Fruit fly (Drosophila melanogaster) Kc167 (cell line): ENCODE data around the gene bun.

Experiments
- Myc ChIP-seq: fragments of >200 bp; optimal IDR thresholded peaks from 2 replicates; lab custom pipeline; 2017; ENCODE audit warnings: missing external identifiers
- Sin3A ChIP-seq: fragments of >200 bp; optimal IDR thresholded peaks from 2 replicates; lab custom pipeline; 2018; ENCODE audit warnings: missing external identifiers
- h ChIP-seq: fragments of >200 bp; optimal IDR thresholded peaks from 3 replicates; lab custom pipeline; 2018; ENCODE audit warnings: missing external identifiers
- insv ChIP-seq: fragments of >200 bp; optimal IDR thresholded peaks from 3 replicates; lab custom pipeline; 2018; ENCODE audit warnings: missing external identifiers
- psq ChIP-seq: fragments of >200 bp; optimal IDR thresholded peaks from 2 replicates; lab custom pipeline; 2017; ENCODE audit warnings: missing external identifiers
- ttk ChIP-seq: sonication (Bioruptor generic); optimal IDR thresholded peaks from 2 replicates; lab custom pipeline; 2017; ENCODE audit warnings: missing external identifiers

The bun gene

dm6 chr2L:12482723-12483342, 63.6 kb downstream of the bun start:
- TF ChIP-seq psq (lab: Kevin White, UChicago): no peak
- TF ChIP-seq h (lab: Kevin White, UChicago): no peak
- no peak for TF ChIP-seq Sin3A (lab: Kevin White, UChicago)
- no peak for TF ChIP-seq Myc (lab: Kevin White, UChicago)
- TF ChIP-seq insv (lab: Kevin White, UChicago): no peak
- TF ChIP-seq ttk: no peak

dm6 chr2L:12481758-12482157, 64.7 kb downstream of the bun start:
- TF ChIP-seq h (lab: Kevin White, UChicago): no peak
- TF ChIP-seq Myc (lab: Kevin White, UChicago): no peak
- TF ChIP-seq insv (lab: Kevin White, UChicago): no peak
- no peak for TF ChIP-seq ttk
- TF ChIP-seq Sin3A (lab: Kevin White, UChicago): no peak
- TF ChIP-seq psq (lab: Kevin White, UChicago): no peak

dm6 chr2L:12480846-12481245, 65.6 kb downstream of the bun start:
- TF ChIP-seq psq (lab: Kevin White, UChicago): no peak
- TF ChIP-seq Myc (lab: Kevin White, UChicago): no peak
- TF ChIP-seq h (lab: Kevin White, UChicago): no peak
- TF ChIP-seq insv (lab: Kevin White, UChicago): no peak
- TF ChIP-seq ttk: no peak
- TF ChIP-seq Sin3A (lab: Kevin White, UChicago): no peak

dm6 chr2L:12479994-12480393, 66.4 kb downstream of the bun start:
- TF ChIP-seq ttk: no peak
- no peak for TF ChIP-seq Sin3A (lab: Kevin White, UChicago)
- TF ChIP-seq psq (lab: Kevin White, UChicago): no peak

dm6 chr2L:12478494-12478893, 67.9 kb downstream of the bun start:
- TF ChIP-seq ttk (no peak), psq (lab: Kevin White, UChicago) (no peak), h (lab: Kevin White, UChicago) (no peak), insv (lab: Kevin White, UChicago) (no peak), Myc (lab: Kevin White, UChicago) (no peak), Sin3A (lab: Kevin White, UChicago) (no peak)

dm6 chr2L:12476115-12476514, 70.3 kb downstream of the bun start:
- TF ChIP-seq Sin3A (lab: Kevin White, UChicago) (no peak), Myc (lab: Kevin White, UChicago) (no peak), insv (lab: Kevin White, UChicago) (no peak), psq (lab: Kevin White, UChicago) (no peak), ttk (no peak), h (lab: Kevin White, UChicago) (no peak)

dm6 chr2L:12475308-12475707, 71.1 kb downstream of the bun start:
- no peak for TF ChIP-seq Myc (lab: Kevin White, UChicago)
- no peak for TF ChIP-seq h (lab: Kevin White, UChicago)
- TF ChIP-seq ttk: no peak
- no peak for TF ChIP-seq psq (lab: Kevin White, UChicago)
- no peak for TF ChIP-seq Sin3A (lab: Kevin White, UChicago)
- no peak for TF ChIP-seq insv (lab: Kevin White, UChicago)

dm6 chr2L:12474212-12474891, 72.1 kb downstream of the bun start:
- TF ChIP-seq psq (lab: Kevin White, UChicago) (no peak), ttk (no peak), Sin3A (lab: Kevin White, UChicago) (no peak), Myc (lab: Kevin White, UChicago) (no peak), insv (lab: Kevin White, UChicago) (no peak)

- TF ChIP-seq psq (lab: Kevin White, UChicago) (no peak), h (lab: Kevin White, UChicago) (no peak), Myc (lab: Kevin White, UChicago) (no peak), insv (lab: Kevin White, UChicago) (no peak)
Measured at dm6 chr2L:12473583-12473982, 72.8 kb downstream of the bun start.

- TF ChIP-seq insv (lab: Kevin White, UChicago) (no peak), Sin3A (lab: Kevin White, UChicago) (no peak)
Measured at dm6 chr2L:12472988-12473387, 73.4 kb downstream of the bun start.

- no peak for TF ChIP-seq Myc (lab: Kevin White, UChicago)
- TF ChIP-seq insv (lab: Kevin White, UChicago): no peak
- TF ChIP-seq psq (lab: Kevin White, UChicago): no peak
- TF ChIP-seq h (lab: Kevin White, UChicago): no peak
- TF ChIP-seq Sin3A (lab: Kevin White, UChicago): no peak
- no peak for TF ChIP-seq ttk
Measured at dm6 chr2L:12471937-12472336, 74.5 kb downstream of the bun start.

dm6 chr2L:12469235-12469634, 77.2 kb downstream of the bun start:
- TF ChIP-seq h (lab: Kevin White, UChicago) (no peak), psq (lab: Kevin White, UChicago) (no peak), Myc (lab: Kevin White, UChicago) (no peak), ttk (no peak), Sin3A (lab: Kevin White, UChicago) (no peak), insv (lab: Kevin White, UChicago) (no peak)
